Fruit fly (Drosophila melanogaster) whole organism, wandering third instar larva: ENCODE data around the gene yellow-f2.

Source experiments
- CG32264 ChIP-seq: fragments of 200-800 bp; sonication (Bioruptor generic); optimal IDR thresholded peaks from 2 replicates; lab custom pipeline; 2016; ENCODE audit warnings: missing biosample characterization, missing genetic modification characterization
- CrebA ChIP-seq: fragments of 200-800 bp; sonication (Bioruptor generic); optimal IDR thresholded peaks from 2 replicates; lab custom pipeline; 2016; ENCODE audit warnings: missing biosample characterization, mild to moderate bottlenecking, missing genetic modification characterization, borderline replicate concordance
- Dfd ChIP-seq: fragments of >200 bp; optimal IDR thresholded peaks from 2 replicates; lab custom pipeline; 2017; ENCODE audit warnings: missing biosample characterization, missing genetic modification characterization
- Dif ChIP-seq: fragments of 200-275, 200-300 bp; sonication (Bioruptor generic); optimal IDR thresholded peaks from 2 replicates; lab custom pipeline; 2018; ENCODE audit warnings: missing biosample characterization, missing genetic modification characterization; ENCODE audit not compliant: partially characterized antibody
- GATAd ChIP-seq: sonication (Bioruptor generic); optimal IDR thresholded peaks from 2 replicates; lab custom pipeline; 2016; ENCODE audit warnings: missing biosample characterization, missing genetic modification characterization
- HLH106 ChIP-seq: fragments of 200-800 bp; optimal IDR thresholded peaks from 3 replicates; lab custom pipeline; 2019; ENCODE audit warnings: missing biosample characterization, mild to moderate bottlenecking, missing genetic modification characterization, moderate library complexity
- Hnf4 ChIP-seq: fragments of 200-800 bp; sonication (Bioruptor generic); optimal IDR thresholded peaks from 2 replicates; lab custom pipeline; 2016; ENCODE audit warnings: missing biosample characterization, mild to moderate bottlenecking, missing genetic modification characterization
- Hr78 ChIP-seq: fragments of >200 bp; optimal IDR thresholded peaks from 2 replicates; lab custom pipeline; 2017; ENCODE audit warnings: missing biosample characterization, missing genetic modification characterization
- Hr83 ChIP-seq: fragments of 200-300 bp; sonication (Bioruptor generic); optimal IDR thresholded peaks from 2 replicates; lab custom pipeline; 2016; ENCODE audit warnings: missing biosample characterization, mild to moderate bottlenecking, missing genetic modification characterization, moderate library complexity; ENCODE audit not compliant: poor library complexity, severe bottlenecking
- Mio ChIP-seq: sonication (Bioruptor generic); optimal IDR thresholded peaks from 2 replicates; lab custom pipeline; 2016; ENCODE audit warnings: missing biosample characterization, missing genetic modification characterization
- N ChIP-seq: fragments of >200 bp; optimal IDR thresholded peaks from 2 replicates; lab custom pipeline; 2018; ENCODE audit warnings: missing biosample characterization, missing external identifiers, missing genetic modification characterization
- OdsH ChIP-seq: fragments of 200-800 bp; sonication (Bioruptor generic); optimal IDR thresholded peaks from 2 replicates; lab custom pipeline; 2016; ENCODE audit warnings: missing biosample characterization, mild to moderate bottlenecking, missing genetic modification characterization
- Rel ChIP-seq, 2 experiments: fragments of 200-800 bp; sonication (Bioruptor generic) in 1 of 2; optimal IDR thresholded peaks; 2 replicates in 1 of 2; 3 replicates in 1 of 2; lab custom pipeline; 2016 to 2019; ENCODE audit warnings: mild to moderate bottlenecking in 2 of 2, missing biosample characterization in 2 of 2, missing genetic modification characterization in 2 of 2, moderate library complexity in 1 of 2
- Sp1 ChIP-seq: fragments of 200-800 bp; sonication (Bioruptor generic); optimal IDR thresholded peaks from 3 replicates; lab custom pipeline; 2019; ENCODE audit warnings: missing biosample characterization, mild to moderate bottlenecking, missing genetic modification characterization, moderate library complexity
- Vsx2 ChIP-seq: fragments of 200-300, 225-300 bp; sonication (Bioruptor generic); optimal IDR thresholded peaks from 2 replicates; lab custom pipeline; 2018; ENCODE audit warnings: missing biosample characterization, missing genetic modification characterization; ENCODE audit not compliant: partially characterized antibody
- br ChIP-seq: fragments of 200-800 bp; sonication (Bioruptor generic); optimal IDR thresholded peaks from 2 replicates; lab custom pipeline; 2016; ENCODE audit warnings: missing biosample characterization, missing genetic modification characterization
- brk ChIP-seq: fragments of 200-800 bp; sonication (Bioruptor generic); optimal IDR thresholded peaks from 2 replicates; lab custom pipeline; 2016; ENCODE audit warnings: missing biosample characterization, mild to moderate bottlenecking, missing genetic modification characterization
- dl ChIP-seq, 2 experiments: fragments of 175-275, 200-275 bp in 1 of 2; fragments of 200-275 bp in 1 of 2; sonication (Bioruptor generic); optimal IDR thresholded peaks; lab custom pipeline; 2018; ENCODE audit warnings: mild to moderate bottlenecking in 2 of 2, missing biosample characterization in 2 of 2, missing genetic modification characterization in 2 of 2, moderate library complexity in 2 of 2; ENCODE audit not compliant: partially characterized antibody in 2 of 2, insufficient read depth in 1 of 2
- dmrt93B ChIP-seq: fragments of 200-800 bp; sonication (Bioruptor generic); optimal IDR thresholded peaks from 2 replicates; lab custom pipeline; 2018; ENCODE audit warnings: missing biosample characterization, mild to moderate bottlenecking, missing genetic modification characterization
- dsf ChIP-seq: sonication (Bioruptor generic); optimal IDR thresholded peaks from 2 replicates; lab custom pipeline; 2016; ENCODE audit warnings: missing biosample characterization, missing genetic modification characterization, borderline replicate concordance
- ey ChIP-seq: fragments of 200-800 bp; sonication (Bioruptor generic); optimal IDR thresholded peaks from 2 replicates; lab custom pipeline; 2016; ENCODE audit warnings: missing biosample characterization, missing genetic modification characterization
- foxo ChIP-seq, 2 experiments: fragments of 200-800 bp; sonication (Bioruptor generic); optimal IDR thresholded peaks; 2 replicates in 1 of 2; 3 replicates in 1 of 2; lab custom pipeline; 2016 to 2017; ENCODE audit warnings: missing biosample characterization in 2 of 2, missing genetic modification characterization in 2 of 2
- fru ChIP-seq: fragments of 200-800 bp; sonication (Bioruptor generic); optimal IDR thresholded peaks from 3 replicates; lab custom pipeline; 2016; ENCODE audit warnings: missing biosample characterization, mild to moderate bottlenecking, missing genetic modification characterization
- h ChIP-seq: fragments of 200-800 bp; sonication (Bioruptor generic); optimal IDR thresholded peaks from 3 replicates; lab custom pipeline; 2016; ENCODE audit warnings: missing biosample characterization, mild to moderate bottlenecking, missing genetic modification characterization
- lola ChIP-seq: fragments of >200 bp; optimal IDR thresholded peaks from 2 replicates; lab custom pipeline; 2017; ENCODE audit warnings: missing biosample characterization, missing genetic modification characterization
- pan ChIP-seq: fragments of >200 bp; optimal IDR thresholded peaks from 2 replicates; lab custom pipeline; 2017
- rgr ChIP-seq: fragments of 200-800 bp; sonication (Bioruptor generic); optimal IDR thresholded peaks from 3 replicates; lab custom pipeline; 2016; ENCODE audit warnings: missing biosample characterization, mild to moderate bottlenecking, missing genetic modification characterization
- sage ChIP-seq: fragments of 200-800 bp; sonication (Bioruptor generic); optimal IDR thresholded peaks from 2 replicates; lab custom pipeline; 2016; ENCODE audit warnings: missing biosample characterization, mild to moderate bottlenecking, missing genetic modification characterization
- sv ChIP-seq: fragments of 200-800 bp; sonication (Bioruptor generic); optimal IDR thresholded peaks from 3 replicates; lab custom pipeline; 2016; ENCODE audit warnings: missing biosample characterization, missing genetic modification characterization
- tai ChIP-seq: sonication (Bioruptor generic); optimal IDR thresholded peaks from 2 replicates; lab custom pipeline; 2016; ENCODE audit warnings: missing biosample characterization, missing genetic modification characterization
- usp ChIP-seq: fragments of >200 bp; optimal IDR thresholded peaks from 2 replicates; lab custom pipeline; 2017; ENCODE audit warnings: missing biosample characterization, missing genetic modification characterization
- woc ChIP-seq: sonication (Bioruptor generic); optimal IDR thresholded peaks from 2 replicates; lab custom pipeline; 2016; ENCODE audit warnings: missing biosample characterization, mild to moderate bottlenecking, missing genetic modification characterization

yellow-f2 gene

dm6 chr3R:12960227-12960626, 34.7 kb downstream of the yellow-f2 start:
- peak; percentile 23 for TF ChIP-seq h (GFP tag; lab: Kevin White, UChicago)
- peak; percentile 8 for TF ChIP-seq CrebA (GFP tag; lab: Kevin White, UChicago)
- TF ChIP-seq dmrt93B (GFP tag; lab: Kevin White, UChicago) = no peak
- TF ChIP-seq Rel (GFP tag; optimal IDR thresholded peaks at IDR 0.05; lab: Kevin White, UChicago) = peak; percentile 3
- no peak for TF ChIP-seq Rel (tag; optimal IDR thresholded peaks at IDR 0.05; lab: Kevin White, UChicago)

DNA sequence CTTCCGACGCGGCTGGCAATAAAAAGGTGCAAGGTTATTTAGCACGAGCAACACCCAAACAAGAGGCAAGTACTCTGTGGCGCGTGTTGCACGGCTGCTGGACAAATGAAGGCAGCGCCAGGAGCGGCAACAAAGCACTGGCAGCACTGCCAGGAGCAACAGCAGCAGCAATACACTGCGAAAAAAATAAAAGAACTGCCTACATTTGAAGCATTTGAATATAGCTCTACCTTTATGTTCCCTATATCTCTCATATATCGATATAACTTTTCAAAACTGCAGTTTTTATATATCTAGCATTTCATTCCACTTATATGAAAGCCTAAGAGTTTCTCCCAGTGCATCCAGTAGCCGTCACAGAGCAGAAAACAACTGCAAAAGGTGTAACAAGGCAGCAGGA, 37.6 kb downstream of the yellow-f2 start:
- TF ChIP-seq br (GFP tag; lab: Kevin White, UChicago) (no peak), OdsH (no peak), Vsx2 (GFP tag; lab: Kevin White, UChicago) (no peak), ey (GFP tag; lab: Kevin White, UChicago) (peak; percentile 20), CG32264 (GFP tag; lab: Kevin White, UChicago) (no peak), usp (GFP tag; lab: Kevin White, UChicago) (no peak), dsf (GFP tag; lab: Kevin White, UChicago) (no peak), Hr78 (GFP tag; lab: Kevin White, UChicago) (no peak), Dfd (no peak), dmrt93B (GFP tag; lab: Kevin White, UChicago) (no peak), HLH106 (tag; lab: Kevin White, UChicago) (peak; percentile 44), lola (no peak), brk (GFP tag; lab: Kevin White, UChicago) (no peak), h (GFP tag; lab: Kevin White, UChicago) (peak; percentile 21), Hr83 (GFP tag; lab: Kevin White, UChicago) (no peak), Sp1 (GFP tag; lab: Kevin White, UChicago) (no peak), sage (GFP tag; lab: Kevin White, UChicago) (no peak), rgr (GFP tag; lab: Kevin White, UChicago) (peak; percentile 6), N (no peak), foxo (GFP tag; optimal IDR thresholded peaks at IDR 0.05; lab: Kevin White, UChicago) (peak in 1 of 2 experiments; percentile 34), Mio (no peak), tai (GFP tag; lab: Kevin White, UChicago) (no peak), dl (GFP tag; optimal IDR thresholded peaks at IDR 0.05; lab: Kevin White, UChicago; ENCODE audit: insufficient read depth in 1 of 2, partially characterized antibody in 2 of 2) (no peak), woc (GFP tag; lab: Kevin White, UChicago) (no peak), fru (GFP tag; lab: Kevin White, UChicago) (peak; percentile 16), Rel (GFP tag; optimal IDR thresholded peaks at IDR 0.05; lab: Kevin White, UChicago) (no peak), Rel (tag; optimal IDR thresholded peaks at IDR 0.05; lab: Kevin White, UChicago) (no peak), pan (lab: Kevin White, UChicago) (no peak), Dif (GFP tag; lab: Kevin White, UChicago) (no peak), CrebA (GFP tag; lab: Kevin White, UChicago) (no peak), sv (GFP tag; lab: Kevin White, UChicago) (no peak), Hnf4 (GFP tag; lab: Kevin White, UChicago) (no peak), GATAd (GFP tag; lab: Kevin White, UChicago) (no peak)
